Worm (Caenorhabditis elegans): ENCODE measurements around the gene ugt-36.

ce11 chrV:7163477-7164114 lies 3.2 kb upstream of the ugt-36 start, which contains the start of gene ugt-41:
- TF ChIP-seq scrt-1 (GFP tag; IDR thresholded peaks at IDR 0.05) (no peak), ceh-36 (tag; optimal IDR thresholded peaks at IDR 0.05) (no peak), ama-1 (optimal IDR thresholded peaks at IDR 0.05) (no peak), tra-4 (tag; optimal IDR thresholded peaks at IDR 0.05) (no peak), B0310.2 (tag; optimal IDR thresholded peaks at IDR 0.05) (no peak), aly-1 (tag; optimal IDR thresholded peaks at IDR 0.05) (no peak), ets-7 (tag; optimal IDR thresholded peaks at IDR 0.05) (no peak), tbx-37 (GFP tag; conservative IDR thresholded peaks at IDR 0.05) (no peak), ceh-13 (GFP tag; optimal IDR thresholded peaks at IDR 0.05) (no peak)
